Worm (Caenorhabditis elegans) whole organism, early embryonic: ENCODE results near the gene exc-7.

ENCODE experiments used
- B0310.2 ChIP-seq: sonication (generic microtip); optimal IDR thresholded peaks from 2 replicates; lab custom pipeline; 2016; ENCODE audit warnings: mild to moderate bottlenecking, missing genetic modification characterization, missing compliant biosample characterization
- F13C5.2 ChIP-seq: sonication (generic microtip); optimal IDR thresholded peaks from 2 replicates; lab custom pipeline; 2017; ENCODE audit warnings: mild to moderate bottlenecking, missing genetic modification characterization, inconsistent platforms, missing compliant biosample characterization
- aly-1 ChIP-seq: sonication (generic microtip); optimal IDR thresholded peaks from 2 replicates; lab custom pipeline; 2016; ENCODE audit warnings: missing genetic modification characterization, missing compliant biosample characterization
- ama-1 ChIP-seq: fragments of 150-350 bp; optimal IDR thresholded peaks from 2 replicates; lab custom pipeline; 2014
- ceh-13 ChIP-seq: fragments of 200-800 bp; sonication (Bioruptor generic); optimal IDR thresholded peaks from 2 replicates; lab custom pipeline; 2018; ENCODE audit warnings: mild to moderate bottlenecking, missing genetic modification characterization, missing compliant biosample characterization
- ceh-36 ChIP-seq: sonication (generic microtip); optimal IDR thresholded peaks from 2 replicates; lab custom pipeline; 2016; ENCODE audit warnings: missing genetic modification characterization, inconsistent platforms, missing compliant biosample characterization
- flt-1 ChIP-seq: fragments of 200-800 bp; sonication (Bioruptor generic); IDR thresholded peaks from 2 replicates; pipeline ENCODE4 v1.3.6; 2022; ENCODE audit warnings: missing genetic modification characterization, missing compliant biosample characterization
- hmbx-1 ChIP-seq: sonication (generic microtip); optimal IDR thresholded peaks from 2 replicates; lab custom pipeline; 2016; ENCODE audit warnings: mild to moderate bottlenecking, missing genetic modification characterization, missing compliant biosample characterization
- hmg-4 ChIP-seq: fragments of 200-800 bp; sonication (Bioruptor generic); optimal IDR thresholded peaks from 2 replicates; lab custom pipeline; 2018; ENCODE audit warnings: mild to moderate bottlenecking, missing genetic modification characterization, missing compliant biosample characterization
- hnd-1 ChIP-seq: sonication (generic microtip); optimal IDR thresholded peaks from 2 replicates; lab custom pipeline; 2016; ENCODE audit warnings: missing genetic modification characterization, missing compliant biosample characterization
- pes-1 ChIP-seq: fragments of 200-800 bp; sonication (Bioruptor generic); IDR thresholded peaks from 2 replicates; pipeline ENCODE4 v1.3.6; 2022; ENCODE audit warnings: missing genetic modification reagents, missing genetic modification characterization, missing compliant biosample characterization
- scrt-1 ChIP-seq: fragments of 200-800 bp; sonication (Bioruptor generic); IDR thresholded peaks from 2 replicates; pipeline ENCODE4 v1.3.6; 2022; ENCODE audit warnings: missing genetic modification characterization, missing compliant biosample characterization
- sea-1 ChIP-seq: fragments of 200-800 bp; sonication (Bioruptor generic); conservative IDR thresholded peaks from 2 replicates; pipeline ENCODE4 v1.3.6; 2022; ENCODE audit warnings: missing genetic modification characterization, missing compliant biosample characterization
- tra-4 ChIP-seq: sonication (generic microtip); optimal IDR thresholded peaks from 2 replicates; lab custom pipeline; 2017; ENCODE audit warnings: missing genetic modification characterization, missing compliant biosample characterization

ce11 chrII:9601679-9602078, 25.9 kb downstream of the exc-7 start:
- TF ChIP-seq hnd-1 (tag; lab: Kevin White, UChicago) (no peak), F13C5.2 (tag; lab: Kevin White, UChicago) (no peak), ama-1 (no peak), hmg-4 (no peak), aly-1 (tag; lab: Kevin White, UChicago) (no peak), B0310.2 (tag; lab: Kevin White, UChicago) (no peak), flt-1 (no peak), sea-1 (GFP tag; lab: Robert Waterston, UW) (no peak), ceh-36 (tag; lab: Kevin White, UChicago) (no peak), scrt-1 (GFP tag; lab: Robert Waterston, UW) (no peak), ceh-13 (no peak), tra-4 (tag; lab: Kevin White, UChicago) (no peak), hmbx-1 (tag; lab: Kevin White, UChicago) (no peak), pes-1 (GFP tag; lab: Robert Waterston, UW) (no peak)
